Worm (Caenorhabditis elegans): ENCODE measurements around the gene ckb-2.

DNA sequence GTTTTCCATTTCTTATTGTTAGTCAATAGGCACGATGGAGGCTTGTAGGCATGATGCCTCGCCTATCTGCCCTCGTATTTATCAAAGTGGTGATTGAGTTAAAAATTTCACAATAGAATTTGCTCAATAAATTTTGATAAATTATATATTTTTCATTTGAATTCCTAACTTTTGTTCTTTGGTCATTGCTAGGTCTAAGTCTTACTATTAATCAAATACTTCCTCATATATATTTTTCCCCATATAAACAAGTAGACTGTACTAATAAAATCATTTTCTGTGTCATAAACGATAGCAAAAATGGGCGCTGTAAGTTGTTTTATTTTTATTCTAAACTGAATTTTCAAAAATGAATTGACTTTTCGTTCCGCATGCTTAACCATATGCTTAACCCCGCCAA lies 16.7 kb downstream of the ckb-2 start, which contains the start of gene pals-28:
- TF ChIP-seq dao-5 (tag; optimal IDR thresholded peaks at IDR 0.05) (no peak), W03F9.2 (tag; optimal IDR thresholded peaks at IDR 0.05) (no peak)
